Worm (Caenorhabditis elegans): Measurements from ENCODE around the gene C14C10.1.

- TF ChIP-seq sox-4 (tag; optimal IDR thresholded peaks at IDR 0.05), result no peak
- TF ChIP-seq eyg-1 (tag; optimal IDR thresholded peaks at IDR 0.05), result no peak
These were observed 23.2 kb upstream of the C14C10.1 start for ce11 chrV:12564902-12565301.

All from whole organism, late embryonic.